Worm (Caenorhabditis elegans) whole organism, mixed stage, embryonic: Measurements from ENCODE around the gene cdf-2.
A peak's percentile ranks its signal among the peaks of the same experiment; 100 is the strongest.

ENCODE experiments used
- M03D4.4 ChIP-seq: sonication (generic microtip); optimal IDR thresholded peaks from 2 replicates; lab custom pipeline; 2017; ENCODE audit warnings: mild to moderate bottlenecking, missing genetic modification characterization, missing compliant biosample characterization
- bed-3 ChIP-seq: fragments of 200-800 bp; sonication (Bioruptor generic); optimal IDR thresholded peaks from 3 replicates; lab custom pipeline; 2018; ENCODE audit warnings: mild to moderate bottlenecking, missing genetic modification characterization, moderate library complexity, missing compliant biosample characterization
- blmp-1 ChIP-seq: fragments of 150-350 bp; optimal IDR thresholded peaks from 2 replicates; lab custom pipeline; 2014; ENCODE audit warnings: missing biosample characterization, missing genetic modification characterization
- ceh-39 ChIP-seq: fragments of 150-350 bp; optimal IDR thresholded peaks from 2 replicates; lab custom pipeline; 2014; ENCODE audit warnings: missing biosample characterization, missing genetic modification characterization
- ceh-43 ChIP-seq: fragments of 200-800 bp; sonication (Bioruptor generic); optimal IDR thresholded peaks from 2 replicates; lab custom pipeline; 2018; ENCODE audit warnings: mild to moderate bottlenecking, missing genetic modification characterization, moderate library complexity, missing compliant biosample characterization
- ceh-83 ChIP-seq: fragments of 200-800 bp; sonication (Bioruptor generic); optimal IDR thresholded peaks from 2 replicates; lab custom pipeline; 2018; ENCODE audit warnings: mild to moderate bottlenecking, missing genetic modification characterization, missing compliant biosample characterization
- ces-1 ChIP-seq: fragments of 150-350 bp; optimal IDR thresholded peaks from 2 replicates; lab custom pipeline; 2014; ENCODE audit warnings: missing biosample characterization, missing genetic modification reagents, missing genetic modification characterization
- cnd-1 ChIP-seq: fragments of 200-800 bp; sonication (Bioruptor generic); optimal IDR thresholded peaks from 2 replicates; lab custom pipeline; 2018; ENCODE audit warnings: mild to moderate bottlenecking, missing genetic modification characterization, missing compliant biosample characterization
- drap-1 ChIP-seq: fragments of 200-800 bp; sonication (Bioruptor generic); optimal IDR thresholded peaks from 3 replicates; lab custom pipeline; 2018; ENCODE audit warnings: mild to moderate bottlenecking, missing genetic modification characterization, missing compliant biosample characterization
- elt-1 ChIP-seq: sonication (generic microtip); optimal IDR thresholded peaks from 2 replicates; lab custom pipeline; 2017; ENCODE audit warnings: missing genetic modification characterization, mild to moderate bottlenecking, missing compliant biosample characterization, antibody characterized with exemption, moderate library complexity, borderline replicate concordance; ENCODE audit not compliant: insufficient read depth
- elt-3 ChIP-seq: fragments of 150-350 bp; optimal IDR thresholded peaks from 2 replicates; lab custom pipeline; 2014; ENCODE audit warnings: missing biosample characterization, missing genetic modification characterization
- flh-1 ChIP-seq: fragments of 200-800 bp; sonication (Bioruptor generic); optimal IDR thresholded peaks from 2 replicates; lab custom pipeline; 2018; ENCODE audit warnings: mild to moderate bottlenecking, missing genetic modification characterization, moderate library complexity, missing compliant biosample characterization
- ham-2 ChIP-seq: fragments of 200-800 bp; sonication (Bioruptor generic); optimal IDR thresholded peaks from 2 replicates; lab custom pipeline; 2018; ENCODE audit warnings: mild to moderate bottlenecking, missing genetic modification characterization, missing compliant biosample characterization
- hlh-1 ChIP-seq: fragments of 150-350 bp; optimal IDR thresholded peaks from 2 replicates; lab custom pipeline; 2014; ENCODE audit warnings: missing biosample characterization, missing genetic modification reagents, missing genetic modification characterization
- lin-13 ChIP-seq: fragments of 150-350 bp; optimal IDR thresholded peaks from 2 replicates; lab custom pipeline; 2014; ENCODE audit warnings: missing biosample characterization, missing genetic modification characterization
- lin-32 ChIP-seq: fragments of 200-800 bp; sonication (Bioruptor generic); optimal IDR thresholded peaks from 2 replicates; lab custom pipeline; 2018; ENCODE audit warnings: mild to moderate bottlenecking, missing genetic modification characterization, missing compliant biosample characterization
- lsy-2 ChIP-seq: fragments of 150-350 bp; optimal IDR thresholded peaks from 2 replicates; lab custom pipeline; 2014; ENCODE audit warnings: missing biosample characterization, missing genetic modification characterization
- mab-5 ChIP-seq: fragments of 150-350 bp; optimal IDR thresholded peaks from 2 replicates; lab custom pipeline; 2014; ENCODE audit warnings: missing biosample characterization, missing genetic modification characterization
- mep-1 ChIP-seq: fragments of 150-350 bp; optimal IDR thresholded peaks from 2 replicates; lab custom pipeline; 2017; ENCODE audit warnings: missing biosample characterization, missing genetic modification reagents, missing genetic modification characterization, inconsistent platforms
- mls-2 ChIP-seq: sonication (generic microtip); optimal IDR thresholded peaks from 2 replicates; lab custom pipeline; 2016; ENCODE audit warnings: mild to moderate bottlenecking, missing genetic modification characterization, moderate library complexity, missing compliant biosample characterization
- nhr-12 ChIP-seq: fragments of 150-350 bp; optimal IDR thresholded peaks from 2 replicates; lab custom pipeline; 2014; ENCODE audit warnings: missing biosample characterization, missing genetic modification characterization
- nhr-2 ChIP-seq: fragments of 150-350 bp; optimal IDR thresholded peaks from 2 replicates; lab custom pipeline; 2014; ENCODE audit warnings: missing biosample characterization, missing genetic modification characterization
- nhr-237 ChIP-seq: fragments of 150-350 bp; optimal IDR thresholded peaks from 2 replicates; lab custom pipeline; 2014; ENCODE audit warnings: missing biosample characterization, missing genetic modification characterization
- nhr-28 ChIP-seq: fragments of 150-350 bp; optimal IDR thresholded peaks from 2 replicates; lab custom pipeline; 2014; ENCODE audit warnings: missing biosample characterization, missing genetic modification characterization
- nhr-76 ChIP-seq: sonication (generic microtip); optimal IDR thresholded peaks from 2 replicates; lab custom pipeline; 2017; ENCODE audit warnings: missing biosample characterization, missing genetic modification characterization
- pha-4 ChIP-seq: fragments of 150-350 bp; optimal IDR thresholded peaks from 2 replicates; lab custom pipeline; 2018; ENCODE audit warnings: missing biosample characterization, missing genetic modification reagents, missing genetic modification characterization
- sem-2 ChIP-seq: fragments of 200-800 bp; sonication (Bioruptor generic); optimal IDR thresholded peaks from 2 replicates; lab custom pipeline; 2018; ENCODE audit warnings: mild to moderate bottlenecking, missing genetic modification characterization, missing compliant biosample characterization
- snpc-4 ChIP-seq: fragments of 150-350 bp; optimal IDR thresholded peaks from 2 replicates; lab custom pipeline; 2014; ENCODE audit warnings: missing biosample characterization, missing genetic modification characterization
- sptf-1 ChIP-seq: sonication (generic microtip); optimal IDR thresholded peaks from 2 replicates; lab custom pipeline; 2017; ENCODE audit warnings: mild to moderate bottlenecking, missing genetic modification characterization, moderate library complexity, missing compliant biosample characterization
- tbx-8 ChIP-seq: fragments of 200-800 bp; sonication (Bioruptor generic); optimal IDR thresholded peaks from 2 replicates; lab custom pipeline; 2018; ENCODE audit warnings: mild to moderate bottlenecking, missing genetic modification characterization, moderate library complexity, missing compliant biosample characterization
- unc-120 ChIP-seq: sonication (generic microtip); optimal IDR thresholded peaks from 2 replicates; lab custom pipeline; 2017; ENCODE audit warnings: missing genetic modification characterization, missing compliant biosample characterization; ENCODE audit not compliant: poor library complexity, severe bottlenecking
- unc-39 ChIP-seq: fragments of 150-350 bp; optimal IDR thresholded peaks from 2 replicates; lab custom pipeline; 2014; ENCODE audit warnings: missing biosample characterization, missing genetic modification characterization
- unc-62 ChIP-seq: fragments of 150-350 bp; optimal IDR thresholded peaks from 2 replicates; lab custom pipeline; 2014; ENCODE audit warnings: missing biosample characterization, missing genetic modification reagents, missing genetic modification characterization
- zip-8 ChIP-seq: fragments of 150-350 bp; optimal IDR thresholded peaks from 2 replicates; lab custom pipeline; 2014; ENCODE audit warnings: missing biosample characterization, missing genetic modification characterization
- ztf-11 ChIP-seq: fragments of 150-350 bp; optimal IDR thresholded peaks from 2 replicates; lab custom pipeline; 2014; ENCODE audit warnings: missing biosample characterization, missing genetic modification characterization

The cdf-2 gene

DNA sequence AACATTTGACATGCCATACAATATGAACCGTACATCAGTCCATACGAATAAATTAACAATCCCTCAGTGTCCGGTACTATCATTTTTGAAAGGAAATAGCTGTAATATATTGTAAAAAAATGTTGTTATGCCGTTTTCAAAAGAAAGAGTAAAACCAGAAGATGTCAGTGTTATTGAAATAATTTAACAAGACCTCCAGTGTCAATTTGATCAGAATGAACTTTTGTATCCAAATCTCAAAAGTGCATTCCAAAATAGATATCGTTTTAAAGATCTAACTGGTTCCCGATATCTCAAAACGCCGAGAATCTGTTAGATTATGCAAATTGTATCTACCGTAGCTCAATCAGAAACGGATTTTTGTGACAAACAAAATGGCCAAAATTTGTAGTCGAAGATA lies 5.2 kb downstream of the cdf-2 start, which contains the start of gene odr-7:
Gene odr-7 (minus strand): TSS at position 101 of the 400 bp plus-strand sequence.
- TF ChIP-seq lin-32 (GFP tag; lab: Kevin White, UChicago) (no peak), ceh-83 (GFP tag; lab: Kevin White, UChicago) (no peak), ceh-43 (GFP tag; lab: Kevin White, UChicago) (no peak), drap-1 (GFP tag; lab: Kevin White, UChicago) (no peak), nhr-28 (no peak), ham-2 (GFP tag; lab: Kevin White, UChicago) (no peak), ces-1 (GFP tag; lab: Kevin White, UChicago) (no peak), ztf-11 (tag; lab: Kevin White, UChicago) (no peak), elt-1 (tag; lab: Kevin White, UChicago) (no peak), tbx-8 (GFP tag; lab: Kevin White, UChicago) (no peak), blmp-1 (tag; lab: Kevin White, UChicago) (no peak), elt-3 (tag; lab: Kevin White, UChicago) (no peak), flh-1 (GFP tag; lab: Kevin White, UChicago) (no peak)
- TF ChIP-seq, all 35 proteins: peak for 0

DNA sequence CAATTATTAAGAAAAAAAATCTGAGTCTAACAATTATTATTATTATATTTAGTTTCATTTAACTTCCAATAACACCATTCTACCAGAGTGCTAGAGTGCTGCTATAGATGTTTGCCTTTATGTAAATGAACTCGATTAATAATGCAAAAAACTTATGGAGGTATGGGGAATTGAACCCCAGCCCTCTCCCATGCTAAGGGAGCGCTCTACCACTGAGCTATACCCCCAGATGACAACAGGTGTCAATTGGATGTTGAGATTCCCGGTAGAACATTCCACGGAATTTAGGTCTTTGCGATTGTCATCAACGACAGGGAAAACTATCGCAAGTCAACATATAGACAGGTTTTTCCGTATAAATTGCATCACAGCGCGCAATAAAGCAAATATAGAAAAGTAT lies 8.7 kb downstream of the cdf-2 start:
- peak; percentile 80 for TF ChIP-seq mls-2 (tag; lab: Kevin White, UChicago)
- no peak for TF ChIP-seq zip-8
- TF ChIP-seq snpc-4 (tag; lab: Kevin White, UChicago): no peak
- TF ChIP-seq ces-1 (GFP tag; lab: Kevin White, UChicago): no peak
- TF ChIP-seq unc-62 (GFP tag; lab: Kevin White, UChicago): peak; percentile 47
- TF ChIP-seq nhr-28: no peak
- TF ChIP-seq elt-3 (tag; lab: Kevin White, UChicago): no peak
- no peak for TF ChIP-seq ceh-39 (tag; lab: Kevin White, UChicago)
- TF ChIP-seq ham-2 (GFP tag; lab: Kevin White, UChicago): peak; percentile 80
- TF ChIP-seq nhr-12 (tag; lab: Kevin White, UChicago): no peak
- TF ChIP-seq bed-3 (GFP tag; lab: Kevin White, UChicago): peak; percentile 53
- TF ChIP-seq nhr-2 (tag; lab: Kevin White, UChicago): no peak
- TF ChIP-seq elt-1 (tag; lab: Kevin White, UChicago): no peak
- TF ChIP-seq lsy-2 (tag; lab: Kevin White, UChicago): no peak
- TF ChIP-seq tbx-8 (GFP tag; lab: Kevin White, UChicago): peak; percentile 38
- TF ChIP-seq mep-1 (tag; lab: Kevin White, UChicago): peak; percentile 28
- peak; percentile 10 for TF ChIP-seq lin-13 (tag; lab: Kevin White, UChicago)
- TF ChIP-seq pha-4 (tag; lab: Kevin White, UChicago): no peak
- TF ChIP-seq mab-5 (tag; lab: Kevin White, UChicago): no peak
- peak; percentile 83 for TF ChIP-seq drap-1 (GFP tag; lab: Kevin White, UChicago)
- TF ChIP-seq hlh-1: peak; percentile 53
- peak; percentile 82 for TF ChIP-seq M03D4.4 (tag; lab: Kevin White, UChicago)
- TF ChIP-seq ceh-83 (GFP tag; lab: Kevin White, UChicago): peak; percentile 77
- peak; percentile 76 for TF ChIP-seq cnd-1 (tag; lab: Kevin White, UChicago)
- peak; percentile 73 for TF ChIP-seq sptf-1 (tag; lab: Kevin White, UChicago)
- peak; percentile 74 for TF ChIP-seq sem-2 (GFP tag; lab: Kevin White, UChicago)
- no peak for TF ChIP-seq unc-39 (tag; lab: Kevin White, UChicago)
- no peak for TF ChIP-seq blmp-1 (tag; lab: Kevin White, UChicago)
- TF ChIP-seq ceh-43 (GFP tag; lab: Kevin White, UChicago): peak; percentile 35
- TF ChIP-seq flh-1 (GFP tag; lab: Kevin White, UChicago): no peak
- peak; percentile 77 for TF ChIP-seq lin-32 (GFP tag; lab: Kevin White, UChicago)
- no peak for TF ChIP-seq ztf-11 (tag; lab: Kevin White, UChicago)
- no peak for TF ChIP-seq nhr-76 (tag; lab: Kevin White, UChicago)
- TF ChIP-seq nhr-237 (tag; lab: Kevin White, UChicago): peak; percentile 30
- peak; percentile 60 for TF ChIP-seq unc-120

DNA sequence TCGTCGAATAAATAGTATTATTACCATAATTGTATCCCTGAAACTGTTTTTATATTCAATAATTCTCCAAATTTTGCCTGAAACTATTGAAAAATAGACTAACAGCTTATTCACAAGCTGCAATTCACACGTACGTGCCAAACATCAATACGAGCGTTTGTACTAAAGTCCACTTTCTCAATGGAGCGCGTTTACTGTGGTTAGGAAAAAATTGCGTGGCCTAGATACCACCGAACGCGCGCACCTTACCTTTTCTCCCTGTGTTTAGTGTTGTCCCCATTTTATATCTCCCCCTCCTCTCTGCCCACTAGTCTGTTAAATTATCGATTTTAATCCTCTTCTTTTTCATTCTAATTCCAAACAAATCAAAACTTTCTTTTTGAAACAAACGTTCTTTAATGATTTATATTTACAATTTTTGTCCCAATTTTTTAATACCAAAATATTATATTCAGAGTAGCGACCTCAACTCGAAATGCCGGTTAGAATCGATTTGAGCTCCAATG lies 12.4 kb downstream of the cdf-2 start, which contains the start of the genes T18D3.9 and T18D3.1:
Gene T18D3.9 (minus strand): TSS at position 168 of the 506 bp plus-strand sequence.
Gene T18D3.1 (plus strand): TSS at position 456 of the 506 bp plus-strand sequence.
- TF ChIP-seq lsy-2 (tag; lab: Kevin White, UChicago): no peak
- TF ChIP-seq nhr-76 (tag; lab: Kevin White, UChicago): no peak
- TF ChIP-seq lin-13 (tag; lab: Kevin White, UChicago): peak; percentile 38
- TF ChIP-seq zip-8: no peak
- TF ChIP-seq nhr-2 (tag; lab: Kevin White, UChicago): peak; percentile 1
- TF ChIP-seq mab-5 (tag; lab: Kevin White, UChicago): no peak
- no peak for TF ChIP-seq nhr-28
- peak; percentile 25 for TF ChIP-seq mep-1 (tag; lab: Kevin White, UChicago)
- TF ChIP-seq tbx-8 (GFP tag; lab: Kevin White, UChicago): peak; percentile 83
- TF ChIP-seq unc-39 (tag; lab: Kevin White, UChicago): no peak
- TF ChIP-seq blmp-1 (tag; lab: Kevin White, UChicago): no peak
- no peak for TF ChIP-seq bed-3 (GFP tag; lab: Kevin White, UChicago)
- TF ChIP-seq ceh-43 (GFP tag; lab: Kevin White, UChicago): peak; percentile 21
- TF ChIP-seq unc-120: no peak
- peak; percentile 31 for TF ChIP-seq mls-2 (tag; lab: Kevin White, UChicago)
- TF ChIP-seq sptf-1 (tag; lab: Kevin White, UChicago): peak; percentile 27
- no peak for TF ChIP-seq nhr-12 (tag; lab: Kevin White, UChicago)
- no peak for TF ChIP-seq cnd-1 (tag; lab: Kevin White, UChicago)
- TF ChIP-seq unc-62 (GFP tag; lab: Kevin White, UChicago): no peak
- TF ChIP-seq, all 35 proteins: peak for 7
